Fruit fly (Drosophila melanogaster): ENCODE results near the gene CG31342.

CG31342 gene

DNA sequence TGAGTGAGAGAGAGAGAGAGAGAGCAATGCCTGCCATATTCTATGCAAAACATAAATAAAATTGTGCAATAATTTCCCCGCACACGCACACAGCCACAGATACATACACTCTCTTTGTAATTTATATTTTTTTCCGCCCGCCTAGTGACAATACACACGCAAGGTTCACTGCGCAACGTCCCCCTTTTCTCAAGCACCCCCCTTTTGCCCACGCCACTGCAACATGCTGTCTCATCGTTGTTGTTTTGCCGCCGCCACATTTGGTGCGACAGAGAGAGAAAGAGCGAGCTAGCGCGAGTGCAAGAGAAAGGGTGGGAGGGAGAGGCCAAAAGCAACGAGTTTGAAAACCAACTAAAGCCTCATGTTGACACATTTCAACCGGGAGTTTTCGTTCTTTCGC lies 26.5 kb downstream of the CG31342 start (continued):
- TF ChIP-seq p53 (GFP tag; optimal IDR thresholded peaks at IDR 0.05): peak; percentile 56
- peak; percentile 33 for TF ChIP-seq CG9817 (tag; optimal IDR thresholded peaks at IDR 0.05)
- TF ChIP-seq CG4854 (GFP tag; optimal IDR thresholded peaks at IDR 0.05): peak; percentile 25
- peak; percentile 55; the same call in 1 of the 2 replicates for TF ChIP-seq wdn (GFP tag; IDR thresholded peaks at IDR 0.05)
- peak; percentile 50 for TF ChIP-seq Hand (GFP tag; optimal IDR thresholded peaks at IDR 0.05)
- no peak for TF ChIP-seq zen2 (GFP tag; IDR thresholded peaks at IDR 0.05; ENCODE audit: partially characterized antibody)
- TF ChIP-seq CG11696 (GFP tag; IDR thresholded peaks at IDR 0.05): peak; percentile 42; the same call in 1 of the 2 replicates
- peak; percentile 72 for TF ChIP-seq phol (tag; optimal IDR thresholded peaks at IDR 0.05)
- TF ChIP-seq zfh2 (GFP tag; optimal IDR thresholded peaks at IDR 0.05): peak; percentile 78
- peak; percentile 39; the same call in 1 of the 2 replicates for TF ChIP-seq sens-2 (GFP tag; IDR thresholded peaks at IDR 0.05)
- TF ChIP-seq Atf6 (GFP tag; IDR thresholded peaks at IDR 0.05): peak; percentile 46; the same call in 1 of the 2 replicates
- TF ChIP-seq Dp (GFP tag; optimal IDR thresholded peaks at IDR 0.05): no peak
- TF ChIP-seq Max (GFP tag; optimal IDR thresholded peaks at IDR 0.05): peak; percentile 30
- peak; percentile 96 for TF ChIP-seq CG1832 (GFP tag; optimal IDR thresholded peaks at IDR 0.05)
- TF ChIP-seq NfI (GFP tag; optimal IDR thresholded peaks at IDR 0.05): peak; percentile 58
- peak; percentile 77 for TF ChIP-seq cg (GFP tag; optimal IDR thresholded peaks at IDR 0.05)
- peak; percentile 51 for TF ChIP-seq CG31224 (GFP tag; IDR thresholded peaks at IDR 0.05)
- TF ChIP-seq CG8478 (optimal IDR thresholded peaks at IDR 0.05): peak; percentile 89
- TF ChIP-seq CG14050 (GFP tag; IDR thresholded peaks at IDR 0.05): peak; percentile 55
- TF ChIP-seq ERR (GFP tag; optimal IDR thresholded peaks at IDR 0.05): peak; percentile 58
- peak; percentile 38 for TF ChIP-seq PHDP (tag; optimal IDR thresholded peaks at IDR 0.05)
- TF ChIP-seq CG8089 (GFP tag; optimal IDR thresholded peaks at IDR 0.05): peak; percentile 55
- TF ChIP-seq H2.0 (GFP tag; IDR thresholded peaks at IDR 0.05): peak; percentile 60
- TF ChIP-seq CG10321 (GFP tag; IDR thresholded peaks at IDR 0.05): peak; percentile 75
- TF ChIP-seq Fer1 (GFP tag; optimal IDR thresholded peaks at IDR 0.05): peak; percentile 50
- TF ChIP-seq CG10565 (GFP tag; optimal IDR thresholded peaks at IDR 0.05): no peak
- TF ChIP-seq Pdp1 (GFP tag; optimal IDR thresholded peaks at IDR 0.05): peak; percentile 51 to 79
- TF ChIP-seq Abd-B (GFP tag; optimal IDR thresholded peaks at IDR 0.05): peak; percentile 53
- peak; percentile 27 for TF ChIP-seq Adf1 (GFP tag; IDR thresholded peaks at IDR 0.05)
- no peak for TF ChIP-seq CkIIα-i1 (GFP tag; IDR thresholded peaks at IDR 0.05)
- no peak for TF ChIP-seq dan (GFP tag; IDR thresholded peaks at IDR 0.05)
- peak; percentile 67 for TF ChIP-seq Xbp1 (GFP tag; optimal IDR thresholded peaks at IDR 0.05)
- no peak for TF ChIP-seq CG3065 (GFP tag; optimal IDR thresholded peaks at IDR 0.05)
- no peak for TF ChIP-seq B-H2 (GFP tag; optimal IDR thresholded peaks at IDR 0.05)
- TF ChIP-seq sna (GFP tag; IDR thresholded peaks at IDR 0.05; ENCODE audit: partially characterized antibody): no peak
- TF ChIP-seq stc (GFP tag; IDR thresholded peaks at IDR 0.05): peak; percentile 41; the same call in 1 of the 2 replicates
- no peak for TF ChIP-seq en (GFP tag; optimal IDR thresholded peaks at IDR 0.05)
- peak; percentile 16 for TF ChIP-seq gcm2 (GFP tag; optimal IDR thresholded peaks at IDR 0.05)
- TF ChIP-seq jing (GFP tag; optimal IDR thresholded peaks at IDR 0.05): no peak
- TF ChIP-seq CG5245 (GFP tag; optimal IDR thresholded peaks at IDR 0.05): peak; percentile 29
- peak; percentile 72 for TF ChIP-seq CG10366 (GFP tag; IDR thresholded peaks at IDR 0.05)
- peak; percentile 73 for TF ChIP-seq CG11456 (GFP tag; IDR thresholded peaks at IDR 0.05)
- TF ChIP-seq CG7556 (GFP tag; optimal IDR thresholded peaks at IDR 0.05): peak; percentile 19
- no peak for TF ChIP-seq sima (GFP tag; optimal IDR thresholded peaks at IDR 0.05)
- peak; percentile 57 for TF ChIP-seq CG2678 (tag; optimal IDR thresholded peaks at IDR 0.05)
- 0 out of 2 replicates have a peak, but pooled peaks have one; percentile 16 for TF ChIP-seq dimm (GFP tag; IDR thresholded peaks at IDR 0.05)
- peak; percentile 60; the same call in 1 of the 2 replicates for TF ChIP-seq CG8765 (GFP tag; IDR thresholded peaks at IDR 0.05)
- peak; percentile 71 for TF ChIP-seq scrt (GFP tag; optimal IDR thresholded peaks at IDR 0.05)
- no peak for TF ChIP-seq CG11398 (GFP tag; optimal IDR thresholded peaks at IDR 0.05)
- no peak for TF ChIP-seq Scr (GFP tag; IDR thresholded peaks at IDR 0.05; ENCODE audit: partially characterized antibody)
- peak; percentile 1 for TF ChIP-seq Blimp-1 (GFP tag; optimal IDR thresholded peaks at IDR 0.05)
